Fruit fly (Drosophila melanogaster): Measurements from ENCODE around the gene CG13358.

CG13358 gene

dm6 chrX:772305-772986 is 32.3 kb downstream of the CG13358 start:
- TF ChIP-seq CG4707 (GFP tag; optimal IDR thresholded peaks at IDR 0.05) (no peak), maf-S (GFP tag; optimal IDR thresholded peaks at IDR 0.05) (no peak), hb (GFP tag; IDR thresholded peaks at IDR 0.05; ENCODE audit: partially characterized antibody) (no peak), ERR (GFP tag; optimal IDR thresholded peaks at IDR 0.05) (no peak), repo (GFP tag; optimal IDR thresholded peaks at IDR 0.05) (no peak), Nf-YA (GFP tag; IDR thresholded peaks at IDR 0.05) (no peak), pros (GFP tag; optimal IDR thresholded peaks at IDR 0.05) (no peak), CG10209 (GFP tag; optimal IDR thresholded peaks at IDR 0.05) (no peak), CG12744 (GFP tag; optimal IDR thresholded peaks at IDR 0.05) (no peak), HLH3B (GFP tag; IDR thresholded peaks at IDR 0.05) (no peak), CG8388 (GFP tag; optimal IDR thresholded peaks at IDR 0.05) (no peak), sd (tag; optimal IDR thresholded peaks at IDR 0.05) (peak; percentile 31), ac (GFP tag; optimal IDR thresholded peaks at IDR 0.05) (no peak), ftz-f1 (GFP tag; optimal IDR thresholded peaks at IDR 0.05) (no peak), CG3407 (GFP tag; optimal IDR thresholded peaks at IDR 0.05) (no peak), CG2678 (tag; optimal IDR thresholded peaks at IDR 0.05) (peak; percentile 40), Trl (optimal IDR thresholded peaks at IDR 0.05) (no peak), Trl (GFP tag; optimal IDR thresholded peaks at IDR 0.05) (no peak), fd102C (GFP tag; optimal IDR thresholded peaks at IDR 0.05) (no peak), tio (GFP tag; optimal IDR thresholded peaks at IDR 0.05) (no peak), CG1832 (GFP tag; optimal IDR thresholded peaks at IDR 0.05) (no peak), pfk (GFP tag; optimal IDR thresholded peaks at IDR 0.05) (no peak), Stat92E (GFP tag; optimal IDR thresholded peaks at IDR 0.05) (no peak), E2f1 (GFP tag; IDR thresholded peaks at IDR 0.05) (no peak), zf30C (GFP tag; optimal IDR thresholded peaks at IDR 0.05) (no peak), CG9876 (GFP tag; optimal IDR thresholded peaks at IDR 0.05) (no peak), br (optimal IDR thresholded peaks at IDR 0.05) (no peak), CG15601 (tag; optimal IDR thresholded peaks at IDR 0.05) (peak; percentile 44), CG14441 (GFP tag; IDR thresholded peaks at IDR 0.05) (no peak), CG10147 (GFP tag; optimal IDR thresholded peaks at IDR 0.05) (no peak), dmrt99B (tag; optimal IDR thresholded peaks at IDR 0.05) (peak; percentile 1), Asciz (GFP tag; optimal IDR thresholded peaks at IDR 0.05) (peak; percentile 31), HHEX (GFP tag; optimal IDR thresholded peaks at IDR 0.05) (no peak), gsb-n (tag; optimal IDR thresholded peaks at IDR 0.05) (no peak), rib (GFP tag; IDR thresholded peaks at IDR 0.05) (no peak), dm (GFP tag; optimal IDR thresholded peaks at IDR 0.05) (no peak), CG8924 (tag; optimal IDR thresholded peaks at IDR 0.05) (no peak), prd (optimal IDR thresholded peaks at IDR 0.05) (no peak), prd (GFP tag; IDR thresholded peaks at IDR 0.05) (no peak), Ets65A (GFP tag) (no peak), Meics (GFP tag; optimal IDR thresholded peaks at IDR 0.05) (peak; percentile 13), peb (GFP tag; IDR thresholded peaks at IDR 0.05) (no peak), Neu2 (GFP tag; optimal IDR thresholded peaks at IDR 0.05; ENCODE audit: borderline replicate concordance) (no peak), CG12071 (GFP tag; optimal IDR thresholded peaks at IDR 0.05) (peak; percentile 23), onecut (GFP tag; IDR thresholded peaks at IDR 0.05) (no peak), Antp (GFP tag; optimal IDR thresholded peaks at IDR 0.05) (no peak), Lim3 (GFP tag; IDR thresholded peaks at IDR 0.05) (no peak), wor (GFP tag; IDR thresholded peaks at IDR 0.05) (no peak), chinmo (GFP tag; IDR thresholded peaks at IDR 0.05; ENCODE audit: partially characterized antibody) (no peak), chif (GFP tag; optimal IDR thresholded peaks at IDR 0.05) (peak in 1 of 2 experiments; percentile 17), CG15696 (tag; optimal IDR thresholded peaks at IDR 0.05) (no peak)

Data from whole organism, embryonic.